Fruit fly (Drosophila melanogaster) whole organism, prepupa: ENCODE results near the gene CG6788.
A peak's percentile ranks its signal among the peaks of the same experiment; 100 is the strongest.

Experiments used
- Blimp-1 ChIP-seq: fragments of 200-800 bp; sonication (Bioruptor generic); optimal IDR thresholded peaks from 3 replicates; lab custom pipeline; 2017; ENCODE audit warnings: missing biosample characterization, missing genetic modification characterization, mild to moderate bottlenecking, moderate library complexity, missing genetic modification reagents
- CG10631 ChIP-seq: fragments of 200-800 bp; sonication (Bioruptor generic); optimal IDR thresholded peaks from 2 replicates; lab custom pipeline; 2016; ENCODE audit warnings: missing biosample characterization, missing genetic modification characterization
- CG10669 ChIP-seq: fragments of 200-800 bp; sonication (Bioruptor generic); optimal IDR thresholded peaks from 3 replicates; lab custom pipeline; 2018; ENCODE audit warnings: missing biosample characterization, mild to moderate bottlenecking, missing genetic modification characterization, moderate library complexity
- CG11294 ChIP-seq: fragments of 200-800 bp; sonication (Bioruptor generic); IDR thresholded peaks from 2 replicates; pipeline ENCODE4 v1.3.6; 2022; ENCODE audit warnings: missing biosample characterization, missing genetic modification characterization
- CG11762 ChIP-seq: fragments of 200-800 bp; sonication (Bioruptor generic); optimal IDR thresholded peaks from 3 replicates; lab custom pipeline; 2016; ENCODE audit warnings: missing biosample characterization, missing genetic modification characterization; ENCODE audit not compliant: insufficient read depth
- CG11902 ChIP-seq: fragments of 200-800 bp; sonication (Bioruptor generic); optimal IDR thresholded peaks from 3 replicates; lab custom pipeline; 2016; ENCODE audit warnings: missing biosample characterization, missing genetic modification characterization
- CG1621 ChIP-seq: fragments of 200-800 bp; sonication (Bioruptor generic); optimal IDR thresholded peaks from 3 replicates; lab custom pipeline; 2018; ENCODE audit warnings: missing biosample characterization, mild to moderate bottlenecking, missing genetic modification characterization
- CG3032 ChIP-seq: fragments of 200-800 bp; optimal IDR thresholded peaks from 2 replicates; lab custom pipeline; 2019; ENCODE audit warnings: missing biosample characterization, mild to moderate bottlenecking, missing genetic modification characterization, moderate library complexity
- CG32006 ChIP-seq: fragments of 200-800 bp; sonication (Bioruptor generic); optimal IDR thresholded peaks from 3 replicates; lab custom pipeline; 2017; ENCODE audit warnings: missing biosample characterization, mild to moderate bottlenecking, missing genetic modification characterization
- CG3919 ChIP-seq: fragments of 200-800 bp; sonication (Bioruptor generic); optimal IDR thresholded peaks from 3 replicates; lab custom pipeline; 2016; ENCODE audit warnings: missing biosample characterization, missing genetic modification characterization
- CG6163 ChIP-seq: fragments of 200-800 bp; sonication (Bioruptor generic); IDR thresholded peaks from 3 replicates; pipeline ENCODE4 v1.3.6; 2022; ENCODE audit warnings: missing biosample characterization, missing genetic modification characterization
- CG6276 ChIP-seq: fragments of 200-800 bp; sonication (Bioruptor generic); optimal IDR thresholded peaks from 2 replicates; lab custom pipeline; 2017; ENCODE audit warnings: missing biosample characterization, mild to moderate bottlenecking, missing genetic modification characterization
- CG6808 ChIP-seq: fragments of 200-800 bp; sonication (Bioruptor generic); optimal IDR thresholded peaks from 3 replicates; lab custom pipeline; 2017; ENCODE audit warnings: missing biosample characterization, missing genetic modification characterization, mild to moderate bottlenecking, moderate library complexity, missing genetic modification reagents
- CG6854 ChIP-seq: fragments of 200-800 bp; sonication (Bioruptor generic); optimal IDR thresholded peaks from 2 replicates; lab custom pipeline; 2017; ENCODE audit warnings: missing biosample characterization, mild to moderate bottlenecking, missing genetic modification characterization
- CG7368 ChIP-seq: fragments of 200-800 bp; sonication (Bioruptor generic); optimal IDR thresholded peaks from 3 replicates; lab custom pipeline; 2016; ENCODE audit warnings: missing biosample characterization, missing genetic modification characterization
- CG8319 ChIP-seq: fragments of 200-800 bp; sonication (Bioruptor generic); optimal IDR thresholded peaks from 3 replicates; lab custom pipeline; 2016; ENCODE audit warnings: missing biosample characterization, missing genetic modification characterization
- Eip78C ChIP-seq: fragments of 200-800 bp; sonication (Bioruptor generic); peaks from one replicate; lab custom pipeline; 2016; ENCODE audit warnings: missing biosample characterization, missing genetic modification characterization
- Eip93F ChIP-seq: fragments of 200-800 bp; sonication (Bioruptor generic); optimal IDR thresholded peaks from 2 replicates; lab custom pipeline; 2016; ENCODE audit warnings: missing biosample characterization, mild to moderate bottlenecking, missing genetic modification characterization
- Ets96B ChIP-seq: fragments of 200-800 bp; optimal IDR thresholded peaks from 2 replicates; lab custom pipeline; 2019; ENCODE audit warnings: missing biosample characterization, mild to moderate bottlenecking, missing genetic modification characterization, moderate library complexity
- Gug ChIP-seq: fragments of 200-800 bp; sonication (Bioruptor generic); IDR thresholded peaks from 2 replicates; pipeline ENCODE4 v1.3.6; 2022; ENCODE audit warnings: missing biosample characterization, missing genetic modification characterization
- Hr4 ChIP-seq: fragments of 200-800 bp; sonication (Bioruptor generic); optimal IDR thresholded peaks from 3 replicates; lab custom pipeline; 2016; ENCODE audit warnings: missing biosample characterization, missing genetic modification characterization
- Lpt ChIP-seq: fragments of 200-800 bp; sonication (Bioruptor generic); optimal IDR thresholded peaks from 3 replicates; lab custom pipeline; 2016; ENCODE audit warnings: missing biosample characterization, missing genetic modification characterization
- Met ChIP-seq: fragments of 200-800 bp; sonication (Bioruptor generic); optimal IDR thresholded peaks from 3 replicates; lab custom pipeline; 2016; ENCODE audit warnings: missing biosample characterization, missing genetic modification characterization
- OdsH ChIP-seq: fragments of 200-800 bp; sonication (Bioruptor generic); optimal IDR thresholded peaks from 3 replicates; lab custom pipeline; 2016; ENCODE audit warnings: missing biosample characterization, missing genetic modification characterization
- Sox102F ChIP-seq: fragments of 200-800 bp; sonication (Bioruptor generic); optimal IDR thresholded peaks from 2 replicates; lab custom pipeline; 2016; ENCODE audit warnings: missing biosample characterization, mild to moderate bottlenecking, missing genetic modification characterization
- acj6 ChIP-seq: fragments of 200-800 bp; sonication (Bioruptor generic); optimal IDR thresholded peaks from 3 replicates; lab custom pipeline; 2016; ENCODE audit warnings: missing biosample characterization, missing genetic modification characterization
- dac ChIP-seq: fragments of 200-800 bp; sonication (Bioruptor generic); optimal IDR thresholded peaks from 2 replicates; lab custom pipeline; 2017; ENCODE audit warnings: missing biosample characterization, mild to moderate bottlenecking, missing genetic modification characterization
- dsx ChIP-seq: fragments of 200-800 bp; optimal IDR thresholded peaks from 3 replicates; lab custom pipeline; 2019; ENCODE audit warnings: missing biosample characterization, mild to moderate bottlenecking, missing genetic modification characterization, moderate library complexity; ENCODE audit not compliant: poor library complexity, severe bottlenecking
- eg ChIP-seq: fragments of 200-800 bp; sonication (Bioruptor generic); IDR thresholded peaks from 3 replicates; pipeline ENCODE4 v1.3.6; 2022; ENCODE audit warnings: missing biosample characterization, missing genetic modification characterization
- esn ChIP-seq: fragments of 200-800 bp; sonication (Bioruptor generic); optimal IDR thresholded peaks from 2 replicates; lab custom pipeline; 2016; ENCODE audit warnings: missing biosample characterization, mild to moderate bottlenecking, missing genetic modification characterization, moderate library complexity
- fd59A ChIP-seq: fragments of 200-800 bp; sonication (Bioruptor generic); optimal IDR thresholded peaks from 2 replicates; lab custom pipeline; 2017; ENCODE audit warnings: missing biosample characterization, mild to moderate bottlenecking, missing genetic modification characterization, missing genetic modification reagents
- fd85E ChIP-seq: fragments of 200-800 bp; sonication (Bioruptor generic); optimal IDR thresholded peaks from 3 replicates; lab custom pipeline; 2016; ENCODE audit warnings: missing biosample characterization, missing genetic modification characterization
- fkh ChIP-seq: fragments of 200-800 bp; sonication (Bioruptor generic); optimal IDR thresholded peaks from 3 replicates; lab custom pipeline; 2017; ENCODE audit warnings: missing biosample characterization, mild to moderate bottlenecking, missing genetic modification characterization, moderate library complexity
- lz ChIP-seq: fragments of 200-800 bp; sonication (Bioruptor generic); optimal IDR thresholded peaks from 3 replicates; lab custom pipeline; 2016; ENCODE audit warnings: missing biosample characterization, missing genetic modification characterization
- net ChIP-seq: fragments of 200-800 bp; sonication (Bioruptor generic); optimal IDR thresholded peaks from 3 replicates; lab custom pipeline; 2016; ENCODE audit warnings: missing biosample characterization, missing genetic modification characterization
- pdm3 ChIP-seq: fragments of 200-800 bp; sonication (Bioruptor generic); optimal IDR thresholded peaks from 3 replicates; lab custom pipeline; 2016; ENCODE audit warnings: missing biosample characterization, missing genetic modification characterization
- spab ChIP-seq: fragments of 200-800 bp; sonication (Bioruptor generic); optimal IDR thresholded peaks from 2 replicates; lab custom pipeline; 2017; ENCODE audit warnings: missing biosample characterization, mild to moderate bottlenecking, missing genetic modification characterization, missing genetic modification reagents
- ss ChIP-seq, 2 experiments: fragments of 200-800 bp; sonication (Bioruptor generic); optimal IDR thresholded peaks; 2 replicates in 1 of 2; 3 replicates in 1 of 2; lab custom pipeline; 2017 to 2018; ENCODE audit warnings: mild to moderate bottlenecking in 2 of 2, missing biosample characterization in 2 of 2, missing genetic modification characterization in 2 of 2, moderate library complexity in 1 of 2
- svp ChIP-seq: fragments of 200-800 bp; sonication (Bioruptor generic); peaks from one replicate; lab custom pipeline; 2016; ENCODE audit warnings: missing biosample characterization, missing genetic modification characterization
- topi ChIP-seq: fragments of 200-800 bp; sonication (Bioruptor generic); optimal IDR thresholded peaks from 3 replicates; lab custom pipeline; 2016; ENCODE audit warnings: missing biosample characterization, missing genetic modification characterization
- vri ChIP-seq: fragments of 200-800 bp; sonication (Bioruptor generic); optimal IDR thresholded peaks from 3 replicates; lab custom pipeline; 2016; ENCODE audit warnings: missing biosample characterization, mild to moderate bottlenecking, missing genetic modification characterization

CG6788 gene

DNA sequence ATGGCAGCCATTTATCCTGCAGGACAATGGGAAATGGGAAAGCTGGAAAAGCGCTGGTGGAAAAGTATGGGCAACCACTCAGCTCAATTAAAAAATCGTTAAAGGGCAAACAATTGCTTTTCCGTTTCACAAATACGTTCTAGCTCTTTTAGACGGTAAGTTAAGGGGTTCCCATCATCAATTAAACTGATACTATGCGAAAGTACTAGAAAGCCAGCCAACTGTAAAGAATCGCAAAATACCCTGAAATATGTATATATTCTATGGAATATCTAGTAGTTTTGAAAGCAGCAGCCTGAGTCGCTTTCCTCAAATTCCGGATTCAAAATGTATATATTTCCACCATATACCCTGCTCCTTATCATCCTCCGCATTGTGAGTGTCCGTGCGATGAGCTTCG, 4.6 kb upstream of the CG6788 start, which contains the start of gene CG12985:
CG12985 (plus strand) TSS at position 301 of the 400 bp plus-strand sequence.
- TF ChIP-seq CG11762 (GFP tag; lab: Kevin White, UChicago) = no peak
- TF ChIP-seq acj6 = no peak
- no peak for TF ChIP-seq Met (GFP tag; lab: Kevin White, UChicago)
- TF ChIP-seq CG6808 (GFP tag; lab: Kevin White, UChicago) = no peak
- no peak for TF ChIP-seq CG8319 (GFP tag; lab: Kevin White, UChicago)
- TF ChIP-seq dsx (GFP tag; lab: Kevin White, UChicago) = no peak
- TF ChIP-seq dac (GFP tag; lab: Kevin White, UChicago) = no peak
- TF ChIP-seq Hr4 = no peak
- TF ChIP-seq CG11902 = no peak
- no peak for TF ChIP-seq CG7368 (GFP tag; lab: Kevin White, UChicago)
- no peak for TF ChIP-seq pdm3
- TF ChIP-seq CG10631 (GFP tag; lab: Kevin White, UChicago) = no peak
- no peak for TF ChIP-seq Lpt (GFP tag; lab: Kevin White, UChicago)
- TF ChIP-seq CG32006 = no peak
- TF ChIP-seq CG6276 (GFP tag; lab: Kevin White, UChicago) = no peak
- TF ChIP-seq Ets96B (tag; lab: Kevin White, UChicago) = no peak
- no peak for TF ChIP-seq esn (GFP tag; lab: Kevin White, UChicago)

DNA sequence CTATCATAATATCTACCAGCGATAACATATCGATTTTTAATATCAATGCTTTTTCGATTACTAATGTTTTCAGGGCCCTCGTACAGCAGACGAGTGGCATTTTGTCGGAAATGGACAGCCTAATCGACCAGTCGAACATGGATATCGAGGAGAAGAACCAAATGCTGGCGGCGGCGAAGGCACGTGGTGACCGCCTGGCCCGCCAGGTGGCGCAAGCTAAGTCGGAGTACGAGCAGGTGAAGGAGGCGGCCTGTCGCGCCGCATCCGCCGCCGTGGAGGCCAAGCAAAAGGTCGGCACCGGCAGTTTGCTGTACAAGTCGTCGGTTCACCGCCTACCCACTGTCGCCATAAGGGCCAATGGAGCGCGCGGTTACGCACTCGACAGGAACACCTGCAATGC, 3.4 kb upstream of the CG6788 start:
- TF ChIP-seq Hr4 (no peak), fd59A (GFP tag; lab: Kevin White, UChicago) (no peak), ss (GFP tag; optimal IDR thresholded peaks at IDR 0.05; lab: Kevin White, UChicago) (no peak), Blimp-1 (no peak), CG3032 (no peak), fd85E (GFP tag; lab: Kevin White, UChicago) (no peak), CG10669 (GFP tag; lab: Kevin White, UChicago) (no peak), pdm3 (no peak), CG6163 (GFP tag; lab: Robert Waterston, UW) (no peak), lz (GFP tag; lab: Kevin White, UChicago) (no peak), CG6808 (GFP tag; lab: Kevin White, UChicago) (no peak)

dm6 chrX:17885295-17885694, 2.7 kb upstream of the CG6788 start:
- TF ChIP-seq vri (GFP tag; lab: Kevin White, UChicago) = peak; percentile 21
- TF ChIP-seq dac (GFP tag; lab: Kevin White, UChicago) = no peak
- no peak for TF ChIP-seq esn (GFP tag; lab: Kevin White, UChicago)
- no peak for TF ChIP-seq CG6808 (GFP tag; lab: Kevin White, UChicago)
- TF ChIP-seq CG11294 (GFP tag; lab: Robert Waterston, UW) = no peak
- TF ChIP-seq spab = no peak
- no peak for TF ChIP-seq Hr4
- peak; percentile 50 for TF ChIP-seq svp
- no peak for TF ChIP-seq acj6

DNA sequence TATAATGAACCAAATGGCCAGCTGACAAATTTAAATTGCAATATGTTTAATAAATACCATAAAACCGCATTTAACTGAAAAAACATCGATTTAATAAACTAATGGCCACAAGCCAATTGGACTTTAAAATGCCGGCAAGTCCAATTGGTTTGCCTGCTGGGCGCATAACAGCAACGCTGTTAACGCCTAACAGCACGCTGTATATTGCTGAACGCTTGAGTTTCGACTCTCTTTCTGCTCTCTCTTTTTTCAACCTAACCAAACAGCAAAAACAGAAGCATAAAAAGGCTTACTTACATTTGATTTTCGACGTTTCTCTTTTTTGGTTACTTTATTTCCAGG, 1.9 kb upstream of the CG6788 start:
- TF ChIP-seq CG1621 (no peak), esn (GFP tag; lab: Kevin White, UChicago) (no peak), Sox102F (GFP tag; lab: Kevin White, UChicago) (no peak), dac (GFP tag; lab: Kevin White, UChicago) (no peak), CG3919 (GFP tag; lab: Kevin White, UChicago) (no peak), fd59A (GFP tag; lab: Kevin White, UChicago) (no peak)

- TF ChIP-seq CG7368 (GFP tag; lab: Kevin White, UChicago) (peak; percentile 12), Eip93F (GFP tag; lab: Kevin White, UChicago) (peak; percentile 16), Gug (GFP tag; lab: Robert Waterston, UW) (no peak; the same call in 1 of the 2 replicates), eg (GFP tag; lab: Robert Waterston, UW) (peak; percentile 53), OdsH (GFP tag; lab: Kevin White, UChicago) (no peak), CG6276 (GFP tag; lab: Kevin White, UChicago) (peak; percentile 88), vri (GFP tag; lab: Kevin White, UChicago) (peak; percentile 20), fkh (GFP tag; lab: Kevin White, UChicago) (no peak), CG6163 (GFP tag; lab: Robert Waterston, UW) (peak; percentile 66), dsx (GFP tag; lab: Kevin White, UChicago) (peak; percentile 64), CG10631 (GFP tag; lab: Kevin White, UChicago) (peak; percentile 16), topi (GFP tag; lab: Kevin White, UChicago) (peak; percentile 2), Lpt (GFP tag; lab: Kevin White, UChicago) (peak; percentile 73), CG3919 (GFP tag; lab: Kevin White, UChicago) (peak; percentile 15), CG6854 (GFP tag; lab: Kevin White, UChicago) (peak; percentile 68), CG3032 (peak; percentile 68), net (GFP tag; lab: Kevin White, UChicago) (peak; percentile 69), esn (GFP tag; lab: Kevin White, UChicago) (no peak), Eip78C (GFP tag; lab: Kevin White, UChicago) (peak; percentile 80)
These were observed 1.3 kb upstream of the CG6788 start for dm6 chrX:17886449-17887207.
